Worm (Caenorhabditis elegans): ENCODE data around the gene H12D21.6.

DNA sequence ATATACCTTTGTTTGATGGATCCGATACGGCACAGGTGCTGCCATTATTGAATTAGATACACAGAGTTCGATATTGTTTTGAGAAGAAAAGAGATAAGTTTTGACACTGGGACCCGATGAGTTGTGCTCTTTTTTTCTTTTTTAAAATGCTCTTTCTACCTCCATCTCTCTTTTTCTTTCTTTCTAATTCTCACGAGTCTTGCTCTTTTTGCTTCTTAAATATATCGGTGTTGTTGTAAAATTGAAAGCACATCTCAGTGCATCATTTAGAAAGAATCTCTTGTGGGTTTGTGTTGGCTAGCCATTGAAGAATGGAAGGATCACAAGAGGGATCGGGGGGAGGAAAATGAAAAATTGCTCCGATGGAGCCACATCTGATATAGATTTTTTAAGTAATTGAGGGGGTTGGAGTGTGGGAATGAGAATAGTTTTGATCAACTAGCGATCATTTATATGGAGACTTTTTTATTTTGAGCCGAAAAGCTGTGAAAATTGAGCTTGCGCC, 11.8 kb upstream of the H12D21.6 start, which contains the start of gene H12D21.9:
- TF ChIP-seq elt-3 (tag; optimal IDR thresholded peaks at IDR 0.05) (no peak), lin-39 (tag; optimal IDR thresholded peaks at IDR 0.05) (no peak), ces-1 (GFP tag; optimal IDR thresholded peaks at IDR 0.05) (no peak), unc-62 (GFP tag; optimal IDR thresholded peaks at IDR 0.05) (no peak), skn-1 (tag; optimal IDR thresholded peaks at IDR 0.05) (no peak), nhr-71 (tag; optimal IDR thresholded peaks at IDR 0.05) (peak; percentile 31), egl-13 (tag; optimal IDR thresholded peaks at IDR 0.05) (no peak), pax-3 (tag; optimal IDR thresholded peaks at IDR 0.05) (no peak)

Measured in whole organism, L1 larva.